Fruit fly (Drosophila melanogaster) whole organism, embryonic: ENCODE measurements around the gene CG4020.
A peak's percentile ranks its signal among the peaks of the same experiment; 100 is the strongest.

Source experiments
- ATbp ChIP-seq: fragments of 200-800 bp; sonication (Bioruptor generic); optimal IDR thresholded peaks from 2 replicates; lab custom pipeline; 2017; ENCODE audit warnings: missing biosample characterization, mild to moderate bottlenecking, missing genetic modification characterization, missing genetic modification reagents
- Asciz ChIP-seq: fragments of 200-800 bp; sonication (Bioruptor generic); optimal IDR thresholded peaks from 2 replicates; lab custom pipeline; 2017; ENCODE audit warnings: missing biosample characterization, mild to moderate bottlenecking, missing genetic modification characterization, missing genetic modification reagents
- Awh ChIP-seq: fragments of 200-800 bp; sonication (Bioruptor generic); IDR thresholded peaks from 2 replicates; pipeline ENCODE4, ENCODE4 v1.3.6; 2022; ENCODE audit warnings: missing biosample characterization, missing genetic modification characterization
- CG10209 ChIP-seq: fragments of 200-800 bp; sonication (Bioruptor generic); optimal IDR thresholded peaks from 3 replicates; lab custom pipeline; 2017; ENCODE audit warnings: missing biosample characterization, mild to moderate bottlenecking, missing genetic modification characterization, missing genetic modification reagents
- CG10543 ChIP-seq: fragments of 200-800 bp; sonication (Bioruptor generic); optimal IDR thresholded peaks from 3 replicates; lab custom pipeline; 2017; ENCODE audit warnings: missing biosample characterization, mild to moderate bottlenecking, missing genetic modification characterization, moderate library complexity
- CG10654 ChIP-seq: fragments of 200-800 bp; sonication (Bioruptor generic); optimal IDR thresholded peaks from 2 replicates; lab custom pipeline; 2016; ENCODE audit warnings: missing biosample characterization, missing genetic modification characterization
- CG10959 ChIP-seq: fragments of 200-800 bp; sonication (Bioruptor generic); IDR thresholded peaks from 2 replicates; pipeline ENCODE4 v1.3.6; 2022; ENCODE audit warnings: missing biosample characterization, missing genetic modification characterization
- CG11696 ChIP-seq: fragments of 200-800 bp; sonication (Bioruptor generic); IDR thresholded peaks from 2 replicates; pipeline ENCODE4 v1.3.6; 2022; ENCODE audit warnings: missing biosample characterization, missing genetic modification characterization
- CG13123 ChIP-seq: fragments of 200-800 bp; sonication (Bioruptor generic); optimal IDR thresholded peaks from 2 replicates; lab custom pipeline; 2016; ENCODE audit warnings: missing biosample characterization, missing genetic modification characterization
- CG14710 ChIP-seq: fragments of 200-800 bp; sonication (Bioruptor generic); optimal IDR thresholded peaks from 3 replicates; lab custom pipeline; 2019; ENCODE audit warnings: missing biosample characterization, mild to moderate bottlenecking, missing genetic modification characterization, moderate library complexity
- CG1529 ChIP-seq: fragments of 200-800 bp; sonication (Bioruptor generic); optimal IDR thresholded peaks from 3 replicates; lab custom pipeline; 2018; ENCODE audit warnings: missing biosample characterization, missing genetic modification characterization
- CG15479 ChIP-seq: fragments of 200-800 bp; sonication (Bioruptor generic); optimal IDR thresholded peaks from 3 replicates; lab custom pipeline; 2019; ENCODE audit warnings: missing biosample characterization, mild to moderate bottlenecking, missing genetic modification characterization, moderate library complexity
- CG1792 ChIP-seq: fragments of 200-800 bp; sonication (Bioruptor generic); optimal IDR thresholded peaks from 2 replicates; lab custom pipeline; 2016; ENCODE audit warnings: missing biosample characterization, missing genetic modification characterization
- CG18764 ChIP-seq: fragments of 200-800 bp; sonication (Bioruptor generic); optimal IDR thresholded peaks from 3 replicates; lab custom pipeline; 2016; ENCODE audit warnings: missing biosample characterization, missing genetic modification characterization
- CG31224 ChIP-seq: fragments of 200-800 bp; sonication (Bioruptor generic); IDR thresholded peaks from 2 replicates; pipeline ENCODE4 v1.3.6; 2022; ENCODE audit warnings: missing biosample characterization, missing genetic modification characterization
- CG3281 ChIP-seq: fragments of 200-800 bp; sonication (Bioruptor generic); optimal IDR thresholded peaks from 3 replicates; lab custom pipeline; 2017; ENCODE audit warnings: missing biosample characterization, mild to moderate bottlenecking, missing genetic modification characterization
- CG4360 ChIP-seq: fragments of 200-800 bp; sonication (Bioruptor generic); IDR thresholded peaks from 2 replicates; pipeline ENCODE4 v1.3.6; 2022; ENCODE audit warnings: missing biosample characterization, missing genetic modification characterization
- CG5180 ChIP-seq: fragments of 200-800 bp; sonication (Bioruptor generic); optimal IDR thresholded peaks from 3 replicates; lab custom pipeline; 2017; ENCODE audit warnings: missing biosample characterization, missing genetic modification characterization, mild to moderate bottlenecking, moderate library complexity, missing genetic modification reagents
- CG6654 ChIP-seq: fragments of 200-800 bp; sonication (Bioruptor generic); optimal IDR thresholded peaks from 2 replicates; lab custom pipeline; 2017; ENCODE audit warnings: missing biosample characterization, mild to moderate bottlenecking, missing genetic modification characterization
- CG7357 ChIP-seq: fragments of 200-800 bp; sonication (Bioruptor generic); IDR thresholded peaks from 3 replicates; pipeline ENCODE4 v1.3.6; 2022; ENCODE audit warnings: missing biosample characterization, missing genetic modification characterization
- CG8359 ChIP-seq: fragments of 200-800 bp; sonication (Bioruptor generic); optimal IDR thresholded peaks from 2 replicates; lab custom pipeline; 2017; ENCODE audit warnings: missing biosample characterization, mild to moderate bottlenecking, missing genetic modification characterization, borderline replicate concordance
- CG9797 ChIP-seq: fragments of 200-800 bp; sonication (Bioruptor generic); optimal IDR thresholded peaks from 3 replicates; lab custom pipeline; 2018; ENCODE audit warnings: missing biosample characterization, mild to moderate bottlenecking, missing genetic modification characterization
- Dfd ChIP-seq, 2 experiments: fragments of >200 bp; optimal IDR thresholded peaks; 2 replicates each; lab custom pipeline; 2017; ENCODE audit warnings: missing biosample characterization in 2 of 2, missing genetic modification characterization in 2 of 2
- Dip2 ChIP-seq: fragments of 200-800 bp; sonication (Bioruptor generic); IDR thresholded peaks from 2 replicates; pipeline ENCODE4 v1.3.6; 2022; ENCODE audit warnings: missing biosample characterization, missing genetic modification characterization
- HLHmδ ChIP-seq: fragments of 200-800 bp; sonication (Bioruptor generic); optimal IDR thresholded peaks from 2 replicates; lab custom pipeline; 2018; ENCODE audit warnings: missing biosample characterization, mild to moderate bottlenecking, missing genetic modification characterization, moderate library complexity
- Hand ChIP-seq: fragments of 200-800 bp; sonication (Bioruptor generic); optimal IDR thresholded peaks from 2 replicates; lab custom pipeline; 2017; ENCODE audit warnings: mild to moderate bottlenecking, missing biosample characterization, missing genetic modification reagents, missing genetic modification characterization
- MTF-1 ChIP-seq: fragments of 200-800 bp; sonication (Bioruptor generic); optimal IDR thresholded peaks from 2 replicates; lab custom pipeline; 2018; ENCODE audit warnings: missing biosample characterization, mild to moderate bottlenecking, missing genetic modification characterization, borderline replicate concordance
- NC2α ChIP-seq: fragments of 200-800 bp; sonication (Bioruptor generic); optimal IDR thresholded peaks from 2 replicates; lab custom pipeline; 2016; ENCODE audit warnings: missing biosample characterization, missing genetic modification characterization
- Xrp1 ChIP-seq: fragments of 200-800 bp; sonication (Bioruptor generic); IDR thresholded peaks from 2 replicates; pipeline ENCODE4 v1.3.6; 2022; ENCODE audit warnings: missing biosample characterization, missing genetic modification characterization
- bab2 ChIP-seq: fragments of 200-800 bp; sonication (Bioruptor generic); optimal IDR thresholded peaks from 2 replicates; lab custom pipeline; 2016; ENCODE audit warnings: missing biosample characterization, missing genetic modification characterization
- disco-r ChIP-seq: fragments of 200-800 bp; sonication (Bioruptor generic); optimal IDR thresholded peaks from 2 replicates; lab custom pipeline; 2016; ENCODE audit warnings: missing biosample characterization, missing genetic modification characterization
- dpn ChIP-seq, 2 experiments: fragments of 200-800 bp; sonication (Bioruptor generic); optimal IDR thresholded peaks; 3 replicates each; lab custom pipeline; 2016; ENCODE audit warnings: missing biosample characterization in 2 of 2, missing genetic modification characterization in 2 of 2
- esg ChIP-seq: fragments of 200-800 bp; sonication (Bioruptor generic); conservative IDR thresholded peaks from 2 replicates; pipeline ENCODE4 v1.3.6; 2022; ENCODE audit warnings: missing biosample characterization, missing genetic modification characterization
- gsb ChIP-seq: fragments of 200-800 bp; sonication (Bioruptor generic); IDR thresholded peaks from 2 replicates; pipeline ENCODE4 v1.3.6; 2022; ENCODE audit warnings: missing biosample characterization, missing genetic modification characterization
- gsb-n ChIP-seq: fragments of 200-800 bp; sonication (Bioruptor generic); optimal IDR thresholded peaks from 3 replicates; lab custom pipeline; 2018; ENCODE audit warnings: missing biosample characterization, mild to moderate bottlenecking, missing genetic modification characterization
- hbn ChIP-seq: fragments of 200-800 bp; sonication (Bioruptor generic); IDR thresholded peaks from 2 replicates; pipeline ENCODE4 v1.3.6; 2022; ENCODE audit warnings: missing biosample characterization, missing genetic modification characterization; ENCODE audit not compliant: partially characterized antibody
- her ChIP-seq: fragments of 200-800 bp; sonication (Bioruptor generic); optimal IDR thresholded peaks from 2 replicates; lab custom pipeline; 2016; ENCODE audit warnings: missing biosample characterization, missing genetic modification characterization
- maf-S ChIP-seq: fragments of 200-800 bp; sonication (Bioruptor generic); optimal IDR thresholded peaks from 2 replicates; lab custom pipeline; 2016; ENCODE audit warnings: missing biosample characterization, missing genetic modification characterization
- rib ChIP-seq: fragments of 200-800 bp; sonication (Bioruptor generic); IDR thresholded peaks from 2 replicates; pipeline ENCODE4 v1.3.6; 2022; ENCODE audit warnings: missing biosample characterization, missing genetic modification characterization
- sens-2 ChIP-seq: fragments of 200-800 bp; sonication (Bioruptor generic); IDR thresholded peaks from 2 replicates; pipeline ENCODE4 v1.3.6; 2022; ENCODE audit warnings: missing biosample characterization, missing genetic modification characterization
- shn ChIP-seq: fragments of 200-800 bp; sonication (Bioruptor generic); optimal IDR thresholded peaks from 3 replicates; lab custom pipeline; 2016; ENCODE audit warnings: missing biosample characterization, missing genetic modification characterization
- sim ChIP-seq: fragments of 200-800 bp; sonication (Bioruptor generic); IDR thresholded peaks from 2 replicates; pipeline ENCODE4 v1.3.6; 2022; ENCODE audit warnings: missing biosample characterization, missing genetic modification characterization
- slbo ChIP-seq: fragments of 200-800 bp; sonication (Bioruptor generic); IDR thresholded peaks from 2 replicates; pipeline ENCODE4 v1.3.6; 2022; ENCODE audit warnings: missing biosample characterization, missing genetic modification characterization
- tap ChIP-seq: fragments of 200-800 bp; optimal IDR thresholded peaks from 3 replicates; lab custom pipeline; 2019; ENCODE audit warnings: missing biosample characterization, mild to moderate bottlenecking, missing genetic modification characterization, moderate library complexity
- tll ChIP-seq, 2 experiments: fragments of 200-800 bp in 1 of 2; fragments of >200 bp in 1 of 2; sonication (Bioruptor generic) in 1 of 2; optimal IDR thresholded peaks; 2 replicates each; lab custom pipeline; 2017 to 2019; ENCODE audit warnings: missing biosample characterization in 2 of 2, missing genetic modification characterization in 2 of 2, mild to moderate bottlenecking in 1 of 2, moderate library complexity in 1 of 2
- twi ChIP-seq: fragments of 200-800 bp; optimal IDR thresholded peaks from 2 replicates; lab custom pipeline; 2019; ENCODE audit warnings: missing biosample characterization, mild to moderate bottlenecking, missing genetic modification characterization, moderate library complexity
- tx ChIP-seq: fragments of 200-800 bp; sonication (Bioruptor generic); optimal IDR thresholded peaks from 2 replicates; lab custom pipeline; 2016; ENCODE audit warnings: missing biosample characterization, missing genetic modification characterization
- unpg ChIP-seq: fragments of 200-800 bp; sonication (Bioruptor generic); optimal IDR thresholded peaks from 3 replicates; lab custom pipeline; 2018; ENCODE audit warnings: missing biosample characterization, mild to moderate bottlenecking, missing genetic modification characterization, moderate library complexity
- yki ChIP-seq: fragments of >200 bp; optimal IDR thresholded peaks from 3 replicates; lab custom pipeline; 2018
- zf30C ChIP-seq: fragments of 200-800 bp; sonication (Bioruptor generic); optimal IDR thresholded peaks from 3 replicates; lab custom pipeline; 2018; ENCODE audit warnings: missing biosample characterization, mild to moderate bottlenecking, missing genetic modification characterization

CG4020 gene

dm6 chrX:5918499-5919126 lies 13.1 kb downstream of the CG4020 start (continued):
- TF ChIP-seq CG15479 (no peak), zf30C (GFP tag; lab: Kevin White, UChicago) (peak; percentile 31), tx (peak; percentile 99), rib (peak; percentile 100), CG10209 (GFP tag; lab: Kevin White, UChicago) (peak; percentile 99), CG3281 (GFP tag; lab: Kevin White, UChicago) (peak; percentile 98), maf-S (peak; percentile 99), CG18764 (GFP tag; lab: Kevin White, UChicago) (peak; percentile 97), CG9797 (GFP tag; lab: Kevin White, UChicago) (peak; percentile 57), CG7357 (GFP tag; lab: Robert Waterston, UW) (peak; percentile 98), Asciz (GFP tag; lab: Kevin White, UChicago) (peak; percentile 98), slbo (peak; percentile 100), Awh (GFP tag; lab: Robert Waterston, UW) (peak; percentile 99), CG31224 (GFP tag; lab: Robert Waterston, UW) (peak; percentile 97), CG6654 (GFP tag; lab: Kevin White, UChicago) (peak; percentile 93), hbn (GFP tag; lab: Robert Waterston, UW) (peak; percentile 66), Dip2 (GFP tag; lab: Robert Waterston, UW) (peak; percentile 81), gsb-n (tag; lab: Kevin White, UChicago) (peak; percentile 97), CG11696 (GFP tag; lab: Robert Waterston, UW) (peak; percentile 95), CG4360 (peak; percentile 86), CG14710 (tag; lab: Kevin White, UChicago) (peak; percentile 94), CG13123 (GFP tag; lab: Kevin White, UChicago) (peak; percentile 97), CG10959 (peak; percentile 99), ATbp (GFP tag; lab: Kevin White, UChicago) (peak; percentile 99), MTF-1 (GFP tag; lab: Kevin White, UChicago) (peak; percentile 96), sim (peak; percentile 95), disco-r (GFP tag; lab: Kevin White, UChicago) (peak; percentile 98), gsb (GFP tag; lab: Robert Waterston, UW) (peak; percentile 99), dpn (GFP tag; optimal IDR thresholded peaks at IDR 0.05; lab: Kevin White, UChicago) (peak; percentile 99), bab2 (peak; percentile 99), Dfd (GFP tag; optimal IDR thresholded peaks at IDR 0.05; lab: Kevin White, UChicago) (peak in 1 of 2 experiments; percentile 54), CG10543 (GFP tag; lab: Kevin White, UChicago) (peak; percentile 98), CG1529 (GFP tag; lab: Kevin White, UChicago) (peak; percentile 98), Xrp1 (peak; percentile 99), NC2α (GFP tag; lab: Kevin White, UChicago) (peak; percentile 98), CG5180 (GFP tag; lab: Kevin White, UChicago) (peak; percentile 93), yki (lab: Kevin White, UChicago) (peak; percentile 93), CG10654 (GFP tag; lab: Kevin White, UChicago) (peak; percentile 98), tll (GFP tag; optimal IDR thresholded peaks at IDR 0.05; lab: Kevin White, UChicago) (peak in 1 of 2 experiments; percentile 20), her (GFP tag; lab: Kevin White, UChicago) (peak; percentile 97), tap (peak; percentile 97), Hand (GFP tag; lab: Kevin White, UChicago) (peak; percentile 97), unpg (GFP tag; lab: Kevin White, UChicago) (peak; percentile 99), HLHmδ (GFP tag; lab: Kevin White, UChicago) (no peak), shn (GFP tag; lab: Kevin White, UChicago) (peak; percentile 98), sens-2 (GFP tag; lab: Robert Waterston, UW) (peak; percentile 98), esg (GFP tag; lab: Robert Waterston, UW) (peak; percentile 99), twi (peak; percentile 95), CG1792 (GFP tag; lab: Kevin White, UChicago) (peak; percentile 98), CG8359 (GFP tag; lab: Kevin White, UChicago) (peak; percentile 93)
